Worm (Caenorhabditis elegans): ENCODE measurements around the gene srbc-40.

Gene srbc-40

ce11 chrV:676550-677084 is 43.0 kb downstream of the srbc-40 start, which contains the start of the genes fbxa-72 and srx-21:
TSS of gene fbxa-72 (minus strand) at chrV:676753.
TSS of gene srx-21 (plus strand) at chrV:677034.
- TF ChIP-seq drap-1 (GFP tag; optimal IDR thresholded peaks at IDR 0.05) (no peak), snpc-4 (tag; optimal IDR thresholded peaks at IDR 0.05) (no peak), M03D4.4 (tag; optimal IDR thresholded peaks at IDR 0.05) (no peak), cnd-1 (tag; optimal IDR thresholded peaks at IDR 0.05) (no peak), elt-3 (tag; optimal IDR thresholded peaks at IDR 0.05) (no peak), unc-120 (tag; optimal IDR thresholded peaks at IDR 0.05; ENCODE audit: poor library complexity, severe bottlenecking) (no peak), flh-1 (GFP tag; optimal IDR thresholded peaks at IDR 0.05) (no peak), sem-2 (GFP tag; optimal IDR thresholded peaks at IDR 0.05) (no peak), ceh-43 (GFP tag; optimal IDR thresholded peaks at IDR 0.05) (no peak), ces-1 (GFP tag; optimal IDR thresholded peaks at IDR 0.05) (no peak), zip-8 (tag; optimal IDR thresholded peaks at IDR 0.05) (no peak), nhr-2 (tag; optimal IDR thresholded peaks at IDR 0.05) (no peak), ceh-83 (GFP tag; optimal IDR thresholded peaks at IDR 0.05) (no peak), mep-1 (tag; optimal IDR thresholded peaks at IDR 0.05) (no peak)

- TF ChIP-seq mab-5 (tag; optimal IDR thresholded peaks at IDR 0.05) (no peak), zip-8 (tag; optimal IDR thresholded peaks at IDR 0.05) (no peak), lin-32 (GFP tag; optimal IDR thresholded peaks at IDR 0.05) (no peak), M03D4.4 (tag; optimal IDR thresholded peaks at IDR 0.05) (no peak), snpc-4 (tag; optimal IDR thresholded peaks at IDR 0.05) (no peak), elt-1 (tag; optimal IDR thresholded peaks at IDR 0.05; ENCODE audit: borderline replicate concordance, insufficient read depth) (no peak), tbx-8 (GFP tag; optimal IDR thresholded peaks at IDR 0.05) (no peak), nhr-28 (tag; optimal IDR thresholded peaks at IDR 0.05) (no peak), nhr-76 (tag; optimal IDR thresholded peaks at IDR 0.05) (no peak), ztf-11 (tag; optimal IDR thresholded peaks at IDR 0.05) (no peak), unc-39 (tag; optimal IDR thresholded peaks at IDR 0.05) (no peak)
Measured at ce11 chrV:676090-676489, 43.5 kb downstream of the srbc-40 start.

ce11 chrV:674213-674612 is 45.4 kb downstream of the srbc-40 start, which contains the start of gene sru-25:
TSS of gene sru-25 (minus strand) at chrV:674313.
- TF ChIP-seq M03D4.4 (tag; optimal IDR thresholded peaks at IDR 0.05) (no peak), tbx-8 (GFP tag; optimal IDR thresholded peaks at IDR 0.05) (no peak), blmp-1 (tag; optimal IDR thresholded peaks at IDR 0.05) (no peak), nhr-76 (tag; optimal IDR thresholded peaks at IDR 0.05) (no peak), snpc-4 (tag; optimal IDR thresholded peaks at IDR 0.05) (no peak), cnd-1 (tag; optimal IDR thresholded peaks at IDR 0.05) (no peak), lsy-2 (tag; optimal IDR thresholded peaks at IDR 0.05) (no peak), ham-2 (GFP tag; optimal IDR thresholded peaks at IDR 0.05) (no peak), mep-1 (tag; optimal IDR thresholded peaks at IDR 0.05) (no peak), pha-4 (tag; optimal IDR thresholded peaks at IDR 0.05) (no peak), lin-32 (GFP tag; optimal IDR thresholded peaks at IDR 0.05) (no peak), drap-1 (GFP tag; optimal IDR thresholded peaks at IDR 0.05) (no peak), unc-62 (GFP tag; optimal IDR thresholded peaks at IDR 0.05) (no peak), ceh-83 (GFP tag; optimal IDR thresholded peaks at IDR 0.05) (no peak), nhr-28 (tag; optimal IDR thresholded peaks at IDR 0.05) (no peak), sptf-1 (tag; optimal IDR thresholded peaks at IDR 0.05) (no peak)

- TF ChIP-seq elt-1 (tag; optimal IDR thresholded peaks at IDR 0.05; ENCODE audit: borderline replicate concordance, insufficient read depth): no peak
- no peak for TF ChIP-seq elt-3 (tag; optimal IDR thresholded peaks at IDR 0.05)
- no peak for TF ChIP-seq mls-2 (tag; optimal IDR thresholded peaks at IDR 0.05)
- no peak for TF ChIP-seq lsy-2 (tag; optimal IDR thresholded peaks at IDR 0.05)
- TF ChIP-seq zip-8 (tag; optimal IDR thresholded peaks at IDR 0.05): no peak
Measured at ce11 chrV:671342-671741, 48.3 kb downstream of the srbc-40 start, which contains the start of gene sru-24. TSS of gene sru-24 (minus strand) at chrV:671442.

- TF ChIP-seq sptf-1 (tag; optimal IDR thresholded peaks at IDR 0.05): no peak
- TF ChIP-seq tbx-8 (GFP tag; optimal IDR thresholded peaks at IDR 0.05): no peak
- no peak for TF ChIP-seq snpc-4 (tag; optimal IDR thresholded peaks at IDR 0.05)
- TF ChIP-seq ces-1 (GFP tag; optimal IDR thresholded peaks at IDR 0.05): no peak
- TF ChIP-seq elt-1 (tag; optimal IDR thresholded peaks at IDR 0.05; ENCODE audit: borderline replicate concordance, insufficient read depth): no peak
- TF ChIP-seq elt-3 (tag; optimal IDR thresholded peaks at IDR 0.05): no peak
- no peak for TF ChIP-seq blmp-1 (tag; optimal IDR thresholded peaks at IDR 0.05)
- TF ChIP-seq mab-5 (tag; optimal IDR thresholded peaks at IDR 0.05): no peak
- no peak for TF ChIP-seq nhr-28 (tag; optimal IDR thresholded peaks at IDR 0.05)
- TF ChIP-seq ztf-11 (tag; optimal IDR thresholded peaks at IDR 0.05): no peak
- TF ChIP-seq lin-32 (GFP tag; optimal IDR thresholded peaks at IDR 0.05): no peak
Measured at ce11 chrV:667459-667858, 52.2 kb downstream of the srbc-40 start, which contains the start of gene nhr-180. TSS of gene nhr-180 (minus strand) at chrV:667510.
